Worm (Caenorhabditis elegans) whole organism, late embryonic: Measurements from ENCODE around the gene fbxa-194.

Experiments used
- ceh-14 ChIP-seq: sonication (generic microtip); optimal IDR thresholded peaks from 2 replicates; lab custom pipeline; 2016; ENCODE audit warnings: missing genotype, missing genetic modification characterization, missing compliant biosample characterization
- dve-1 ChIP-seq: sonication (generic microtip); optimal IDR thresholded peaks from 2 replicates; lab custom pipeline; 2017; ENCODE audit warnings: antibody characterized with exemption, mild to moderate bottlenecking, missing genetic modification characterization, missing compliant biosample characterization
- fkh-10 ChIP-seq: fragments of 150-350 bp; optimal IDR thresholded peaks from 2 replicates; lab custom pipeline; 2014; ENCODE audit warnings: missing biosample characterization, missing genetic modification reagents, missing genetic modification characterization
- gmeb-2 ChIP-seq: sonication (generic microtip); optimal IDR thresholded peaks from 2 replicates; lab custom pipeline; 2016; ENCODE audit warnings: missing genetic modification characterization, inconsistent platforms, missing compliant biosample characterization
- mec-3 ChIP-seq: sonication (generic microtip); optimal IDR thresholded peaks from 2 replicates; lab custom pipeline; 2016; ENCODE audit warnings: borderline replicate concordance, missing genetic modification characterization, missing compliant biosample characterization
- nfya-1 ChIP-seq: sonication (generic microtip); optimal IDR thresholded peaks from 2 replicates; lab custom pipeline; 2017; ENCODE audit warnings: missing genetic modification characterization, mild to moderate bottlenecking, missing compliant biosample characterization, antibody characterized with exemption, moderate library complexity
- nhr-11 ChIP-seq: fragments of 150-350 bp; optimal IDR thresholded peaks from 2 replicates; lab custom pipeline; 2014; ENCODE audit warnings: missing biosample characterization, missing genetic modification characterization
- npax-4 ChIP-seq: sonication (generic microtip); optimal IDR thresholded peaks from 2 replicates; lab custom pipeline; 2016; ENCODE audit warnings: missing genetic modification characterization, missing compliant biosample characterization
- pha-4 ChIP-seq: fragments of 150-350 bp; optimal IDR thresholded peaks from 2 replicates; lab custom pipeline; 2018; ENCODE audit warnings: missing biosample characterization, missing genetic modification reagents, missing genetic modification characterization
- sox-4 ChIP-seq: sonication (generic microtip); optimal IDR thresholded peaks from 2 replicates; lab custom pipeline; 2017; ENCODE audit warnings: mild to moderate bottlenecking, missing genetic modification characterization, inconsistent platforms, missing compliant biosample characterization
- tbx-2 ChIP-seq: sonication (generic microtip); optimal IDR thresholded peaks from 2 replicates; lab custom pipeline; 2016; ENCODE audit warnings: missing genetic modification characterization, missing compliant biosample characterization
- unc-55 ChIP-seq: sonication (generic microtip); optimal IDR thresholded peaks from 2 replicates; lab custom pipeline; 2017; ENCODE audit warnings: missing biosample characterization, missing genetic modification reagents, missing genetic modification characterization
- ztf-16 ChIP-seq: sonication (generic microtip); optimal IDR thresholded peaks from 2 replicates; lab custom pipeline; 2017; ENCODE audit warnings: missing genetic modification characterization, missing compliant biosample characterization

- no peak for TF ChIP-seq mec-3 (tag; lab: Kevin White, UChicago)
- TF ChIP-seq nfya-1 (tag; lab: Kevin White, UChicago), result no peak
- no peak for TF ChIP-seq npax-4 (tag; lab: Kevin White, UChicago)
- TF ChIP-seq ceh-14 (tag; lab: Kevin White, UChicago), result no peak
- no peak for TF ChIP-seq sox-4 (tag; lab: Kevin White, UChicago)
- TF ChIP-seq gmeb-2, result no peak
- no peak for TF ChIP-seq nhr-11 (tag; lab: Kevin White, UChicago)
- TF ChIP-seq dve-1, result peak; percentile 57
- no peak for TF ChIP-seq tbx-2
- no peak for TF ChIP-seq pha-4
- TF ChIP-seq fkh-10 (GFP tag; lab: Kevin White, UChicago), result no peak
- no peak for TF ChIP-seq ztf-16 (tag; lab: Kevin White, UChicago)
- no peak for TF ChIP-seq unc-55 (GFP tag; lab: Kevin White, UChicago)
Measured at ce11 chrV:19827481-19827880, 49.0 kb upstream of the fbxa-194 start.
